Worm (Caenorhabditis elegans): ENCODE results near the gene dhs-29.

- TF ChIP-seq fos-1 (tag; optimal IDR thresholded peaks at IDR 0.05) (no peak), mes-2 (tag; optimal IDR thresholded peaks at IDR 0.05; ENCODE audit: poor library complexity, severe bottlenecking) (no peak), jun-1 (tag; optimal IDR thresholded peaks at IDR 0.05) (no peak), mxl-2 (GFP tag; conservative IDR thresholded peaks at IDR 0.05) (no peak), unc-62 (GFP tag; optimal IDR thresholded peaks at IDR 0.05 in 1 of 2) (peak in 1 of 2 experiments; percentile 35), unc-62 (tag; optimal IDR thresholded peaks at IDR 0.05) (no peak), pha-4 (GFP tag; IDR thresholded peaks at IDR 0.05) (no peak), pha-4 (tag; optimal IDR thresholded peaks at IDR 0.05) (no peak), nhr-25 (tag; optimal IDR thresholded peaks at IDR 0.05; ENCODE audit: borderline replicate concordance, insufficient read depth) (no peak), hif-1 (tag; optimal IDR thresholded peaks at IDR 0.05) (no peak), egl-27 (tag; optimal IDR thresholded peaks at IDR 0.05) (no peak), duxl-1 (tag; optimal IDR thresholded peaks at IDR 0.05; ENCODE audit: poor library complexity) (no peak)
Measured at ce11 chrX:7665401-7665800, 682 bp upstream of the dhs-29 start.
